Fruit fly (Drosophila melanogaster): ENCODE measurements around the gene Ssdp.

DNA sequence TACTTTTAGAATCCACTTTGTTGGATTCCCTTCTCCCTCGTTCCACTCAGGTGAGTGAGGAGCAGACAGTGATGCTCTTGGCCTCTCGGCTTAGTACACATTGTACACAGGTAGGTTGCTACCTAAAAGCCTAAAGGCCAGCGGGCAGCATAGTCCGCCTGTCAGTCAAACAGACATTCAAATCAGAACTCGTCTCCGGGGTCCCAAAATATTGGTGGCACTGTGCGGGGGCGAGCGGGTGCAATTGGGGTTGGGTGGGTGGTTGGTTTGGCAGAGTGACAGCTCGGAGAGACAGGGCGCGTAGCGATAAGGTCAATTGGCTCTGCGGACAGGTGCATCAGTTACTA lies 1.6 kb downstream of the Ssdp start:
- TF ChIP-seq Mnt (GFP tag; optimal IDR thresholded peaks at IDR 0.05) (no peak), CG1620 (GFP tag; optimal IDR thresholded peaks at IDR 0.05) (no peak), toe (GFP tag; optimal IDR thresholded peaks at IDR 0.05) (no peak), bab1 (GFP tag; optimal IDR thresholded peaks at IDR 0.05) (no peak), CG7101 (tag; optimal IDR thresholded peaks at IDR 0.05) (no peak), kay (GFP tag; ENCODE audit: borderline replicate concordance) (no peak), CG33017 (tag; optimal IDR thresholded peaks at IDR 0.05) (no peak), cic (GFP tag; optimal IDR thresholded peaks at IDR 0.05) (no peak), CG12768 (GFP tag; optimal IDR thresholded peaks at IDR 0.05) (no peak), CG7045 (GFP tag; optimal IDR thresholded peaks at IDR 0.05) (no peak), Crg-1 (GFP tag; optimal IDR thresholded peaks at IDR 0.05) (no peak), CG5204 (GFP tag; optimal IDR thresholded peaks at IDR 0.05) (no peak)
